Fruit fly (Drosophila melanogaster) whole organism, pupa: Measurements from ENCODE around the gene Cwc25.

ENCODE experiments used
- CG14655 ChIP-seq: fragments of 200-800 bp; sonication (Bioruptor generic); optimal IDR thresholded peaks from 3 replicates; lab custom pipeline; 2017; ENCODE audit warnings: mild to moderate bottlenecking, missing biosample characterization, missing genetic modification reagents, missing genetic modification characterization
- CG32121 ChIP-seq: fragments of 200-800 bp; sonication (Bioruptor generic); IDR thresholded peaks from 2 replicates; pipeline ENCODE4 v1.3.6; 2022; ENCODE audit warnings: missing biosample characterization, missing genetic modification characterization
- CG34367 ChIP-seq: fragments of 200-800 bp; sonication (Bioruptor generic); optimal IDR thresholded peaks from 2 replicates; lab custom pipeline; 2018; ENCODE audit warnings: missing biosample characterization, mild to moderate bottlenecking, missing genetic modification characterization
- CG8159 ChIP-seq: fragments of 200-800 bp; sonication (Bioruptor generic); optimal IDR thresholded peaks from 3 replicates; lab custom pipeline; 2018; ENCODE audit warnings: missing biosample characterization, mild to moderate bottlenecking, missing genetic modification characterization, moderate library complexity
- D1 ChIP-seq: fragments of 200-800 bp; sonication (Bioruptor generic); optimal IDR thresholded peaks from 2 replicates; lab custom pipeline; 2018; ENCODE audit warnings: missing biosample characterization, mild to moderate bottlenecking, missing genetic modification characterization, moderate library complexity
- EcR ChIP-seq: fragments of 200-800 bp; sonication (Bioruptor generic); optimal IDR thresholded peaks from 3 replicates; lab custom pipeline; 2019; ENCODE audit warnings: missing biosample characterization, missing genetic modification characterization, mild to moderate bottlenecking, moderate library complexity, missing genetic modification reagents
- Snoo ChIP-seq: fragments of 200-800 bp; sonication (Bioruptor generic); optimal IDR thresholded peaks from 3 replicates; lab custom pipeline; 2017; ENCODE audit warnings: missing biosample characterization, mild to moderate bottlenecking, missing genetic modification characterization, inconsistent platforms
- fd96Ca ChIP-seq: fragments of 200-800 bp; sonication (Bioruptor generic); IDR thresholded peaks from 3 replicates; pipeline ENCODE4 v1.3.6; 2022; ENCODE audit warnings: missing biosample characterization, missing genetic modification characterization

- TF ChIP-seq CG34367 (tag; lab: Kevin White, UChicago) (no peak), fd96Ca (no peak), CG14655 (GFP tag; lab: Kevin White, UChicago) (no peak), Snoo (no peak), CG32121 (GFP tag; lab: Robert Waterston, UW) (no peak), EcR (no peak), D1 (no peak), CG8159 (tag; lab: Kevin White, UChicago) (no peak)
These were observed 19.5 kb upstream of the Cwc25 start, which contains the start of gene CG31689 for dm6 chr2L:2725374-2725773.
